Worm (Caenorhabditis elegans) whole organism, early embryonic: Measurements from ENCODE around the gene F02D8.4.

ENCODE experiments used
- ceh-13 ChIP-seq: fragments of 200-800 bp; sonication (Bioruptor generic); optimal IDR thresholded peaks from 2 replicates; lab custom pipeline; 2018; ENCODE audit warnings: mild to moderate bottlenecking, missing genetic modification characterization, missing compliant biosample characterization
- ets-7 ChIP-seq: sonication (generic microtip); optimal IDR thresholded peaks from 2 replicates; lab custom pipeline; 2016; ENCODE audit warnings: missing genotype, missing genetic modification characterization, missing compliant biosample characterization
- hmbx-1 ChIP-seq: sonication (generic microtip); optimal IDR thresholded peaks from 2 replicates; lab custom pipeline; 2016; ENCODE audit warnings: mild to moderate bottlenecking, missing genetic modification characterization, missing compliant biosample characterization
- hmg-4 ChIP-seq: fragments of 200-800 bp; sonication (Bioruptor generic); optimal IDR thresholded peaks from 2 replicates; lab custom pipeline; 2018; ENCODE audit warnings: mild to moderate bottlenecking, missing genetic modification characterization, missing compliant biosample characterization
- scrt-1 ChIP-seq: fragments of 200-800 bp; sonication (Bioruptor generic); IDR thresholded peaks from 2 replicates; pipeline ENCODE4 v1.3.6; 2022; ENCODE audit warnings: missing genetic modification characterization, missing compliant biosample characterization
- tbx-11 ChIP-seq: fragments of 200-800 bp; sonication (Bioruptor generic); IDR thresholded peaks from 2 replicates; pipeline ENCODE4 v1.3.6; 2022; ENCODE audit warnings: missing genetic modification characterization, missing compliant biosample characterization
- tra-4 ChIP-seq: sonication (generic microtip); optimal IDR thresholded peaks from 2 replicates; lab custom pipeline; 2017; ENCODE audit warnings: missing genetic modification characterization, missing compliant biosample characterization

- TF ChIP-seq ets-7 (tag; lab: Kevin White, UChicago), result no peak
- TF ChIP-seq tbx-11 (GFP tag; lab: Robert Waterston, UW), result no peak
- no peak for TF ChIP-seq hmbx-1 (tag; lab: Kevin White, UChicago)
- TF ChIP-seq ceh-13 (GFP tag; lab: Kevin White, UChicago), result no peak
- no peak for TF ChIP-seq hmg-4 (GFP tag; lab: Kevin White, UChicago)
- no peak for TF ChIP-seq scrt-1 (GFP tag; lab: Robert Waterston, UW)
- no peak for TF ChIP-seq tra-4
Measured at ce11 chrV:14945124-14945523, 39.6 kb upstream of the F02D8.4 start.
